Worm (Caenorhabditis elegans) whole organism, L1 larva: Measurements from ENCODE around the gene ZK757.2.
A peak's percentile ranks its signal among the peaks of the same experiment; 100 is the strongest.

Experiments
- C16A3.4 ChIP-seq: fragments of 150-350 bp; optimal IDR thresholded peaks from 2 replicates; lab custom pipeline; 2014; ENCODE audit warnings: missing biosample characterization, missing genetic modification characterization
- Y116A8C.19 ChIP-seq: sonication (generic microtip); optimal IDR thresholded peaks from 2 replicates; lab custom pipeline; 2016; ENCODE audit warnings: missing compliant biosample characterization, missing genetic modification characterization, borderline replicate concordance
- aha-1 ChIP-seq: fragments of 150-350 bp; optimal IDR thresholded peaks from 2 replicates; lab custom pipeline; 2014; ENCODE audit warnings: missing biosample characterization, missing genetic modification characterization
- aly-2 ChIP-seq: fragments of 150-350 bp; optimal IDR thresholded peaks from 2 replicates; lab custom pipeline; 2014; ENCODE audit warnings: missing biosample characterization, missing genetic modification characterization
- blmp-1 ChIP-seq: fragments of 150-350 bp; optimal IDR thresholded peaks from 2 replicates; lab custom pipeline; 2014; ENCODE audit warnings: missing biosample characterization, missing genetic modification characterization
- ceh-63 ChIP-seq: fragments of 200-800 bp; sonication (Bioruptor generic); optimal IDR thresholded peaks from 2 replicates; lab custom pipeline; 2018; ENCODE audit warnings: mild to moderate bottlenecking, missing genetic modification characterization, missing compliant biosample characterization
- ceh-8 ChIP-seq: fragments of 200-800 bp; sonication (Bioruptor generic); optimal IDR thresholded peaks from 2 replicates; lab custom pipeline; 2018; ENCODE audit warnings: mild to moderate bottlenecking, missing genetic modification characterization, moderate library complexity, missing compliant biosample characterization
- ceh-82 ChIP-seq, 3 experiments: fragments of 150-350 bp in 1 of 3; sonication (generic microtip) in 2 of 3; optimal IDR thresholded peaks; 2 replicates each; lab custom pipeline; 2014 to 2017; ENCODE audit warnings: missing biosample characterization in 3 of 3, missing genetic modification characterization in 3 of 3
- ces-1 ChIP-seq: fragments of 150-350 bp; optimal IDR thresholded peaks from 2 replicates; lab custom pipeline; 2014; ENCODE audit warnings: missing biosample characterization, missing genetic modification reagents, missing genetic modification characterization
- dpl-1 ChIP-seq, 3 experiments: fragments of 150-350 bp in 2 of 3; sonication (generic microtip) in 1 of 3; optimal IDR thresholded peaks; 2 replicates each; lab custom pipeline; 2014 to 2017; ENCODE audit warnings: missing biosample characterization in 3 of 3, missing genetic modification characterization in 3 of 3, missing genetic modification reagents in 3 of 3
- efl-1 ChIP-seq, 4 experiments: fragments of 150-350 bp; optimal IDR thresholded peaks in 3 of 4; peaks in 1 of 4; 1 replicate in 1 of 4; 2 replicates in 3 of 4; lab custom pipeline; 2014; ENCODE audit warnings: missing biosample characterization in 2 of 4, missing genetic modification characterization in 2 of 4, missing genetic modification reagents in 2 of 4
- egl-13 ChIP-seq: sonication (generic microtip); optimal IDR thresholded peaks from 2 replicates; lab custom pipeline; 2016; ENCODE audit warnings: missing genotype, missing genetic modification reagents, missing genetic modification characterization, missing compliant biosample characterization
- elt-2 ChIP-seq: sonication (generic microtip); optimal IDR thresholded peaks from 2 replicates; lab custom pipeline; 2016; ENCODE audit warnings: missing genetic modification characterization, mild to moderate bottlenecking, inconsistent platforms, missing compliant biosample characterization, missing genetic modification reagents
- elt-3 ChIP-seq, 6 experiments: fragments of 150-350 bp in 1 of 6; sonication (generic microtip); optimal IDR thresholded peaks; 2 replicates each; lab custom pipeline; 2017 to 2018; ENCODE audit warnings: missing biosample characterization in 6 of 6, missing genetic modification characterization in 6 of 6, inconsistent platforms in 1 of 6
- fkh-10 ChIP-seq: sonication (generic microtip); optimal IDR thresholded peaks from 2 replicates; lab custom pipeline; 2017; ENCODE audit warnings: missing biosample characterization, missing genetic modification reagents, missing genetic modification characterization
- grh-1 ChIP-seq: fragments of 200-800 bp; sonication (Bioruptor generic); IDR thresholded peaks from 2 replicates; pipeline ENCODE4 v1.3.6; 2022; ENCODE audit warnings: missing genetic modification reagents, missing genetic modification characterization, missing compliant biosample characterization
- hlh-17 ChIP-seq: fragments of 200-800 bp; sonication (Bioruptor generic); optimal IDR thresholded peaks from 2 replicates; lab custom pipeline; 2018; ENCODE audit warnings: missing genetic modification characterization, mild to moderate bottlenecking, missing compliant biosample characterization, moderate library complexity, borderline replicate concordance
- hlh-4 ChIP-seq: sonication (generic microtip); optimal IDR thresholded peaks from 2 replicates; lab custom pipeline; 2016; ENCODE audit warnings: mild to moderate bottlenecking, missing genetic modification characterization, missing compliant biosample characterization
- hpl-2 ChIP-seq: fragments of 150-350 bp; optimal IDR thresholded peaks from 2 replicates; lab custom pipeline; 2014; ENCODE audit warnings: missing biosample characterization, missing genetic modification reagents, missing genetic modification characterization
- irx-1 ChIP-seq: sonication (generic microtip); optimal IDR thresholded peaks from 2 replicates; lab custom pipeline; 2016; ENCODE audit warnings: missing genetic modification characterization, missing compliant biosample characterization
- isw-1 ChIP-seq: fragments of 200-800 bp; sonication (Bioruptor generic); IDR thresholded peaks from 2 replicates; pipeline ENCODE4 v1.3.6; 2022; ENCODE audit warnings: missing genetic modification characterization, missing compliant biosample characterization
- jun-1 ChIP-seq: fragments of 150-350 bp; optimal IDR thresholded peaks from 2 replicates; lab custom pipeline; 2014; ENCODE audit warnings: missing biosample characterization, missing genetic modification reagents, missing genetic modification characterization
- lin-13 ChIP-seq: fragments of 150-350 bp; optimal IDR thresholded peaks from 2 replicates; lab custom pipeline; 2014; ENCODE audit warnings: missing biosample characterization, missing genetic modification reagents, missing genetic modification characterization
- lin-14 ChIP-seq: fragments of 200-800 bp; sonication (Bioruptor generic); optimal IDR thresholded peaks from 2 replicates; lab custom pipeline; 2018; ENCODE audit warnings: mild to moderate bottlenecking, missing genetic modification characterization, moderate library complexity, missing compliant biosample characterization
- lin-35 ChIP-seq, 2 experiments: fragments of 150-350 bp; optimal IDR thresholded peaks; 2 replicates each; lab custom pipeline; 2014; ENCODE audit warnings: missing biosample characterization in 2 of 2, missing genetic modification characterization in 2 of 2, missing genetic modification reagents in 2 of 2
- lin-39 ChIP-seq: fragments of 150-350 bp; optimal IDR thresholded peaks from 2 replicates; lab custom pipeline; 2014; ENCODE audit warnings: missing biosample characterization, missing genetic modification reagents, missing genetic modification characterization
- lir-3 ChIP-seq: sonication (generic microtip); optimal IDR thresholded peaks from 2 replicates; lab custom pipeline; 2016; ENCODE audit warnings: mild to moderate bottlenecking, missing genetic modification characterization, moderate library complexity, missing compliant biosample characterization; ENCODE audit not compliant: poor library complexity
- lsy-2 ChIP-seq, 2 experiments: fragments of 150-350 bp; optimal IDR thresholded peaks; 2 replicates each; lab custom pipeline; 2014; ENCODE audit warnings: missing biosample characterization in 2 of 2, missing genetic modification characterization in 2 of 2
- mep-1 ChIP-seq: fragments of 150-350 bp; optimal IDR thresholded peaks from 2 replicates; lab custom pipeline; 2014; ENCODE audit warnings: missing biosample characterization, missing genetic modification characterization
- nhr-11 ChIP-seq: fragments of 150-350 bp; optimal IDR thresholded peaks from 2 replicates; lab custom pipeline; 2014; ENCODE audit warnings: missing biosample characterization, missing genetic modification characterization
- nhr-12 ChIP-seq: sonication (generic microtip); optimal IDR thresholded peaks from 2 replicates; lab custom pipeline; 2017; ENCODE audit warnings: missing biosample characterization, missing genetic modification characterization
- nhr-20 ChIP-seq: sonication (generic microtip); optimal IDR thresholded peaks from 2 replicates; lab custom pipeline; 2016; ENCODE audit warnings: mild to moderate bottlenecking, missing genetic modification characterization, missing compliant biosample characterization
- nhr-28 ChIP-seq: fragments of 150-350 bp; optimal IDR thresholded peaks from 2 replicates; lab custom pipeline; 2014; ENCODE audit warnings: missing biosample characterization, missing genetic modification characterization
- nhr-71 ChIP-seq: sonication (generic microtip); optimal IDR thresholded peaks from 2 replicates; lab custom pipeline; 2016; ENCODE audit warnings: mild to moderate bottlenecking, missing genetic modification characterization, moderate library complexity, missing compliant biosample characterization
- nhr-76 ChIP-seq: sonication (generic microtip); optimal IDR thresholded peaks from 2 replicates; lab custom pipeline; 2017; ENCODE audit warnings: missing biosample characterization, missing genetic modification characterization
- nhr-84 ChIP-seq: sonication (generic microtip); optimal IDR thresholded peaks from 2 replicates; lab custom pipeline; 2017; ENCODE audit warnings: missing biosample characterization, missing genetic modification characterization
- nhr-85 ChIP-seq: sonication (generic microtip); peaks from one replicate; lab custom pipeline; 2016; ENCODE audit warnings: missing genetic modification characterization, inconsistent platforms, missing compliant biosample characterization
- nhr-90 ChIP-seq: sonication (generic microtip); optimal IDR thresholded peaks from 2 replicates; lab custom pipeline; 2016; ENCODE audit warnings: mild to moderate bottlenecking, missing genetic modification characterization, missing compliant biosample characterization; ENCODE audit not compliant: poor library complexity
- skn-1 ChIP-seq: fragments of 150-350 bp; optimal IDR thresholded peaks from 2 replicates; lab custom pipeline; 2014; ENCODE audit warnings: missing biosample characterization, missing genetic modification characterization
- snpc-4 ChIP-seq: fragments of 150-350 bp; optimal IDR thresholded peaks from 2 replicates; lab custom pipeline; 2014; ENCODE audit warnings: missing biosample characterization, missing genetic modification characterization
- snu-23 ChIP-seq: sonication (generic microtip); optimal IDR thresholded peaks from 2 replicates; lab custom pipeline; 2016; ENCODE audit warnings: missing genetic modification characterization, missing compliant biosample characterization
- sox-4 ChIP-seq: sonication (generic microtip); optimal IDR thresholded peaks from 2 replicates; lab custom pipeline; 2016; ENCODE audit warnings: missing genetic modification characterization, missing compliant biosample characterization
- sptf-1 ChIP-seq: fragments of 150-350 bp; optimal IDR thresholded peaks from 2 replicates; lab custom pipeline; 2014; ENCODE audit warnings: missing biosample characterization, missing genetic modification characterization
- sup-37 ChIP-seq: fragments of 200-800 bp; sonication (Bioruptor generic); optimal IDR thresholded peaks from 2 replicates; lab custom pipeline; 2018; ENCODE audit warnings: mild to moderate bottlenecking, missing genetic modification characterization, missing compliant biosample characterization
- tbx-2 ChIP-seq: sonication (generic microtip); optimal IDR thresholded peaks from 2 replicates; lab custom pipeline; 2016; ENCODE audit warnings: missing genetic modification characterization, missing compliant biosample characterization
- unc-30 ChIP-seq: sonication (generic microtip); optimal IDR thresholded peaks from 2 replicates; lab custom pipeline; 2017; ENCODE audit warnings: missing biosample characterization, missing genetic modification characterization
- unc-86 ChIP-seq: sonication (generic microtip); optimal IDR thresholded peaks from 2 replicates; lab custom pipeline; 2016; ENCODE audit warnings: missing genetic modification characterization, missing compliant biosample characterization
- zag-1 ChIP-seq: fragments of 150-350 bp; optimal IDR thresholded peaks from 2 replicates; lab custom pipeline; 2014; ENCODE audit warnings: missing biosample characterization, missing genetic modification characterization
- zip-4 ChIP-seq: fragments of 200-800 bp; sonication (Bioruptor generic); optimal IDR thresholded peaks from 2 replicates; lab custom pipeline; 2018; ENCODE audit warnings: mild to moderate bottlenecking, missing genetic modification characterization, moderate library complexity, missing compliant biosample characterization
- ztf-4 ChIP-seq: fragments of 150-350 bp; optimal IDR thresholded peaks from 2 replicates; lab custom pipeline; 2014; ENCODE audit warnings: missing biosample characterization, missing genetic modification characterization

ZK757.2 gene

ce11 chrIII:9908769-9909168 is 30.0 kb upstream of the ZK757.2 start:
- TF ChIP-seq elt-3 (tag; optimal IDR thresholded peaks at IDR 0.05; lab: Kevin White, UChicago) = peak in 1 of 6 experiments; percentile 36
- TF ChIP-seq lin-35 (GFP tag; optimal IDR thresholded peaks at IDR 0.05; lab: Kevin White, UChicago) = peak in 1 of 2 experiments; percentile 69
- peak; percentile 4 for TF ChIP-seq skn-1 (tag; lab: Kevin White, UChicago)
- no peak for TF ChIP-seq zip-4
- no peak for TF ChIP-seq isw-1 (GFP tag; lab: Robert Waterston, UW)
- peak; percentile 60 for TF ChIP-seq lin-14 (GFP tag; lab: Kevin White, UChicago)
- TF ChIP-seq mep-1 (tag; lab: Kevin White, UChicago) = peak; percentile 27
- TF ChIP-seq ces-1 = no peak
- TF ChIP-seq Y116A8C.19 (tag; lab: Kevin White, UChicago) = no peak
- TF ChIP-seq ztf-4 (tag; lab: Kevin White, UChicago) = no peak
- TF ChIP-seq nhr-84 (tag; lab: Kevin White, UChicago) = no peak
- TF ChIP-seq tbx-2 = peak; percentile 8
- TF ChIP-seq aha-1 (tag; lab: Kevin White, UChicago) = no peak
- TF ChIP-seq nhr-76 (tag; lab: Kevin White, UChicago) = no peak
- peak; percentile 41 for TF ChIP-seq blmp-1 (tag; lab: Kevin White, UChicago)
- TF ChIP-seq grh-1 = no peak
- TF ChIP-seq ceh-82 (tag; optimal IDR thresholded peaks at IDR 0.05; lab: Kevin White, UChicago) = no peak
- no peak for TF ChIP-seq hlh-17 (GFP tag; lab: Kevin White, UChicago)
- no peak for TF ChIP-seq lin-13 (GFP tag; lab: Kevin White, UChicago)
- no peak for TF ChIP-seq nhr-11 (tag; lab: Kevin White, UChicago)
- TF ChIP-seq dpl-1 (GFP tag; optimal IDR thresholded peaks at IDR 0.05; lab: Kevin White, UChicago) = peak in 1 of 3 experiments; percentile 16
- no peak for TF ChIP-seq hpl-2 (GFP tag; lab: Kevin White, UChicago)
- TF ChIP-seq lsy-2 (tag; optimal IDR thresholded peaks at IDR 0.05; lab: Kevin White, UChicago) = no peak
- no peak for TF ChIP-seq ceh-8 (GFP tag; lab: Kevin White, UChicago)
- no peak for TF ChIP-seq lir-3
- TF ChIP-seq nhr-20 (tag; lab: Kevin White, UChicago) = peak; percentile 52
- TF ChIP-seq nhr-71 (tag; lab: Kevin White, UChicago) = peak; percentile 49
- TF ChIP-seq ceh-63 (GFP tag; lab: Kevin White, UChicago) = no peak
- peak; percentile 93 for TF ChIP-seq nhr-85 (tag; lab: Kevin White, UChicago)
- peak; percentile 25 for TF ChIP-seq nhr-90
- TF ChIP-seq snu-23 (GFP tag; lab: Kevin White, UChicago) = peak; percentile 50

ce11 chrIII:9907574-9907973 is 28.8 kb upstream of the ZK757.2 start:
- TF ChIP-seq unc-86 (no peak), nhr-12 (tag; lab: Kevin White, UChicago) (no peak), lin-13 (GFP tag; lab: Kevin White, UChicago) (no peak), nhr-71 (tag; lab: Kevin White, UChicago) (peak; percentile 23), zag-1 (tag; lab: Kevin White, UChicago) (no peak), unc-30 (tag; lab: Kevin White, UChicago) (no peak), lsy-2 (tag; optimal IDR thresholded peaks at IDR 0.05; lab: Kevin White, UChicago) (peak in 1 of 2 experiments; percentile 32), snu-23 (GFP tag; lab: Kevin White, UChicago) (peak; percentile 30), hlh-4 (tag; lab: Kevin White, UChicago) (no peak), lin-14 (GFP tag; lab: Kevin White, UChicago) (peak; percentile 58), aly-2 (no peak), efl-1 (optimal IDR thresholded peaks at IDR 0.05; lab: Kevin White, UChicago) (no peak), efl-1 (GFP tag; optimal IDR thresholded peaks at IDR 0.05 in 1 of 2; lab: Kevin White, UChicago) (no peak), snpc-4 (tag; lab: Kevin White, UChicago) (no peak), sup-37 (GFP tag; lab: Kevin White, UChicago) (no peak), zip-4 (no peak), ceh-8 (GFP tag; lab: Kevin White, UChicago) (no peak), fkh-10 (GFP tag; lab: Kevin White, UChicago) (no peak), blmp-1 (tag; lab: Kevin White, UChicago) (peak; percentile 41), C16A3.4 (tag; lab: Kevin White, UChicago) (no peak), nhr-20 (tag; lab: Kevin White, UChicago) (peak; percentile 27), lin-39 (tag; lab: Kevin White, UChicago) (no peak), nhr-85 (tag; lab: Kevin White, UChicago) (peak; percentile 50), grh-1 (peak; percentile 72), nhr-28 (tag; lab: Kevin White, UChicago) (no peak), sox-4 (no peak), irx-1 (no peak), hpl-2 (GFP tag; lab: Kevin White, UChicago) (no peak), ceh-63 (GFP tag; lab: Kevin White, UChicago) (no peak), elt-2 (tag; lab: Kevin White, UChicago) (no peak), sptf-1 (tag; lab: Kevin White, UChicago) (no peak), egl-13 (tag; lab: Kevin White, UChicago) (no peak), mep-1 (tag; lab: Kevin White, UChicago) (no peak), jun-1 (tag; lab: Kevin White, UChicago) (no peak)
